Worm (Caenorhabditis elegans) whole organism, L3 larva: ENCODE measurements around the gene T13C2.2.
A peak's percentile ranks its signal among the peaks of the same experiment; 100 is the strongest.

Experiments
- R02D3.7 ChIP-seq: fragments of 150-350 bp; optimal IDR thresholded peaks from 2 replicates; lab custom pipeline; 2014; ENCODE audit warnings: missing biosample characterization, missing genetic modification characterization
- ZK546.5 ChIP-seq: sonication (generic microtip); optimal IDR thresholded peaks from 2 replicates; lab custom pipeline; 2017; ENCODE audit warnings: missing biosample characterization, missing genetic modification characterization
- ama-1 ChIP-seq: fragments of 150-350 bp; optimal IDR thresholded peaks from 2 replicates; lab custom pipeline; 2018
- ceh-16 ChIP-seq: sonication (generic microtip); optimal IDR thresholded peaks from 2 replicates; lab custom pipeline; 2017; ENCODE audit warnings: missing biosample characterization, missing genetic modification characterization
- ceh-28 ChIP-seq: fragments of 150-350 bp; optimal IDR thresholded peaks from 2 replicates; lab custom pipeline; 2014; ENCODE audit warnings: missing biosample characterization, missing genetic modification reagents, missing genetic modification characterization
- ceh-82 ChIP-seq: fragments of 150-350 bp; optimal IDR thresholded peaks from 2 replicates; lab custom pipeline; 2014; ENCODE audit warnings: missing biosample characterization, missing genetic modification characterization
- ceh-9 ChIP-seq: sonication (generic microtip); optimal IDR thresholded peaks from 2 replicates; lab custom pipeline; 2018; ENCODE audit warnings: missing biosample characterization, missing genetic modification characterization
- daf-12 ChIP-seq: fragments of 150-350 bp; optimal IDR thresholded peaks from 2 replicates; lab custom pipeline; 2014; ENCODE audit warnings: missing biosample characterization, missing genetic modification reagents, missing genetic modification characterization
- egl-27 ChIP-seq: sonication (generic microtip); optimal IDR thresholded peaks from 4 replicates; lab custom pipeline; 2017; ENCODE audit warnings: missing biosample characterization, missing genetic modification reagents, missing genetic modification characterization
- egl-5 ChIP-seq: fragments of 150-350 bp; optimal IDR thresholded peaks from 2 replicates; lab custom pipeline; 2017; ENCODE audit warnings: missing biosample characterization, missing genetic modification reagents, missing genetic modification characterization, inconsistent platforms
- elt-1 ChIP-seq: fragments of 150-350 bp; optimal IDR thresholded peaks from 2 replicates; lab custom pipeline; 2014; ENCODE audit warnings: missing biosample characterization, missing genetic modification characterization
- elt-2 ChIP-seq: sonication (generic microtip); optimal IDR thresholded peaks from 2 replicates; lab custom pipeline; 2016; ENCODE audit warnings: missing genetic modification reagents, mild to moderate bottlenecking, missing genetic modification characterization, missing compliant biosample characterization
- elt-3 ChIP-seq, 3 experiments: fragments of 150-350 bp in 1 of 3; sonication (generic microtip) in 2 of 3; optimal IDR thresholded peaks; 2 replicates in 2 of 3; 4 replicates in 1 of 3; lab custom pipeline; 2014 to 2017; ENCODE audit warnings: missing biosample characterization in 3 of 3, missing genetic modification characterization in 3 of 3
- eor-1 ChIP-seq, 2 experiments: fragments of 150-350 bp; optimal IDR thresholded peaks; 2 replicates each; lab custom pipeline; 2014 to 2018; ENCODE audit warnings: missing biosample characterization in 2 of 2, missing genetic modification characterization in 2 of 2
- fkh-10 ChIP-seq: sonication (generic microtip); optimal IDR thresholded peaks from 2 replicates; lab custom pipeline; 2017; ENCODE audit warnings: missing biosample characterization, missing genetic modification reagents, missing genetic modification characterization
- fkh-2 ChIP-seq: fragments of 150-350 bp; optimal IDR thresholded peaks from 2 replicates; lab custom pipeline; 2014; ENCODE audit warnings: missing biosample characterization, missing genetic modification reagents, missing genetic modification characterization
- fos-1 ChIP-seq: fragments of 150-350 bp; optimal IDR thresholded peaks from 2 replicates; lab custom pipeline; 2014; ENCODE audit warnings: missing biosample characterization, missing genetic modification characterization
- hmg-11 ChIP-seq: sonication (generic microtip); optimal IDR thresholded peaks from 2 replicates; lab custom pipeline; 2016; ENCODE audit warnings: missing genetic modification characterization, missing compliant biosample characterization
- jun-1 ChIP-seq: fragments of 150-350 bp; optimal IDR thresholded peaks from 2 replicates; lab custom pipeline; 2014; ENCODE audit warnings: missing biosample characterization, missing genetic modification reagents, missing genetic modification characterization
- lin-15B ChIP-seq: fragments of 150-350 bp; optimal IDR thresholded peaks from 2 replicates; lab custom pipeline; 2014; ENCODE audit warnings: missing biosample characterization, missing genetic modification characterization
- lin-39 ChIP-seq: fragments of 150-350 bp; optimal IDR thresholded peaks from 2 replicates; lab custom pipeline; 2018; ENCODE audit warnings: missing biosample characterization, missing genetic modification reagents, missing genetic modification characterization
- lsy-12 ChIP-seq: sonication (generic microtip); optimal IDR thresholded peaks from 2 replicates; lab custom pipeline; 2016; ENCODE audit warnings: mild to moderate bottlenecking, missing genetic modification characterization, missing compliant biosample characterization
- mdl-1 ChIP-seq: fragments of 150-350 bp; optimal IDR thresholded peaks from 2 replicates; lab custom pipeline; 2014; ENCODE audit warnings: missing biosample characterization, missing genetic modification characterization
- nfya-1 ChIP-seq: sonication (generic microtip); optimal IDR thresholded peaks from 2 replicates; lab custom pipeline; 2017; ENCODE audit warnings: missing genetic modification characterization, mild to moderate bottlenecking, missing compliant biosample characterization, antibody characterized with exemption, moderate library complexity; ENCODE audit not compliant: insufficient read depth
- nhr-11 ChIP-seq: fragments of 150-350 bp; optimal IDR thresholded peaks from 2 replicates; lab custom pipeline; 2014; ENCODE audit warnings: missing biosample characterization, missing genetic modification characterization
- nhr-12 ChIP-seq: fragments of 150-350 bp; optimal IDR thresholded peaks from 2 replicates; lab custom pipeline; 2014; ENCODE audit warnings: missing biosample characterization, missing genetic modification characterization
- nhr-23 ChIP-seq: fragments of 150-350 bp; optimal IDR thresholded peaks from 2 replicates; lab custom pipeline; 2014; ENCODE audit warnings: missing biosample characterization, missing genetic modification reagents, missing genetic modification characterization
- nhr-237 ChIP-seq: fragments of 150-350 bp; optimal IDR thresholded peaks from 2 replicates; lab custom pipeline; 2014; ENCODE audit warnings: missing biosample characterization, missing genetic modification characterization
- nhr-25 ChIP-seq: sonication (generic microtip); optimal IDR thresholded peaks from 2 replicates; lab custom pipeline; 2017; ENCODE audit warnings: missing biosample characterization, missing genetic modification characterization
- nhr-28 ChIP-seq: fragments of 150-350 bp; optimal IDR thresholded peaks from 2 replicates; lab custom pipeline; 2014; ENCODE audit warnings: missing biosample characterization, missing genetic modification characterization
- nhr-43 ChIP-seq: sonication (generic microtip); optimal IDR thresholded peaks from 2 replicates; lab custom pipeline; 2016; ENCODE audit warnings: mild to moderate bottlenecking, missing genetic modification characterization, missing compliant biosample characterization; ENCODE audit not compliant: poor library complexity, severe bottlenecking
- nhr-67 ChIP-seq: fragments of 150-350 bp; optimal IDR thresholded peaks from 2 replicates; lab custom pipeline; 2014; ENCODE audit warnings: missing biosample characterization, missing genetic modification characterization
- nhr-77 ChIP-seq: fragments of 150-350 bp; optimal IDR thresholded peaks from 2 replicates; lab custom pipeline; 2014; ENCODE audit warnings: missing biosample characterization, missing genetic modification characterization
- pha-4 ChIP-seq: fragments of 150-350 bp; optimal IDR thresholded peaks from 2 replicates; lab custom pipeline; 2014; ENCODE audit warnings: missing biosample characterization, missing genetic modification reagents, missing genetic modification characterization
- pqm-1 ChIP-seq: fragments of 150-350 bp; optimal IDR thresholded peaks from 2 replicates; lab custom pipeline; 2017; ENCODE audit warnings: missing biosample characterization, missing genetic modification characterization, inconsistent platforms
- sea-2 ChIP-seq: fragments of 150-350 bp; sonication (generic microtip); optimal IDR thresholded peaks from 4 replicates; lab custom pipeline; 2014; ENCODE audit warnings: missing biosample characterization, missing genetic modification reagents, missing genetic modification characterization
- skn-1 ChIP-seq: fragments of 150-350 bp; optimal IDR thresholded peaks from 2 replicates; lab custom pipeline; 2014; ENCODE audit warnings: missing biosample characterization, missing genetic modification characterization
- snpc-4 ChIP-seq: fragments of 150-350 bp; optimal IDR thresholded peaks from 2 replicates; lab custom pipeline; 2014; ENCODE audit warnings: missing biosample characterization, missing genetic modification characterization
- tbx-2 ChIP-seq: sonication (generic microtip); optimal IDR thresholded peaks from 2 replicates; lab custom pipeline; 2016; ENCODE audit warnings: mild to moderate bottlenecking, missing genetic modification characterization, missing compliant biosample characterization
- unc-39 ChIP-seq: sonication (generic microtip); optimal IDR thresholded peaks from 4 replicates; lab custom pipeline; 2017; ENCODE audit warnings: missing biosample characterization, missing genetic modification characterization
- unc-62 ChIP-seq: fragments of 150-350 bp; sonication (generic microtip); optimal IDR thresholded peaks from 4 replicates; lab custom pipeline; 2014; ENCODE audit warnings: missing biosample characterization, missing genetic modification reagents, missing genetic modification characterization
- ztf-11 ChIP-seq: fragments of 150-350 bp; optimal IDR thresholded peaks from 2 replicates; lab custom pipeline; 2014; ENCODE audit warnings: missing biosample characterization, missing genetic modification characterization
- ztf-4 ChIP-seq: fragments of 150-350 bp; optimal IDR thresholded peaks from 2 replicates; lab custom pipeline; 2014; ENCODE audit warnings: missing biosample characterization, missing genetic modification characterization

Gene T13C2.2

DNA sequence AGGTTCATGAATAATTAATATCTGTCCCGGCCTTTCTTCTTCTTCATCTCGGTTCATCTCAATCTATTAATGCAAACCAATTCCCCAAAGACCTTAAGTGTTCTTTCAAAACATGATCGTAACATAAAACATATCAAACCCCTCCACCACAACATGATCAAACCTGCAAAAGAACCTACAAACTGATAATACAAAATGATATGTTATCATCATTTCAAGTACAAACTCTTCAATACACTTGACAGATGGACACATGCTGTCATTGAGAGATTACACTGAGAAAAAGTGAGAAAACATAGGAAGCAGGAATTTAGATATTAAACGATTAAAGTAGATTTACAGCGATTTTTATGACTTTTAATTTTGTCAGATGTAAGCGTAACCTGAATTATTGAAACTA, 32.5 kb downstream of the T13C2.2 start:
- TF ChIP-seq unc-62 (GFP tag; lab: Kevin White, UChicago) (peak; percentile 69), nhr-25 (tag; lab: Kevin White, UChicago) (peak; percentile 12), elt-1 (no peak), fos-1 (no peak), sea-2 (GFP tag; lab: Kevin White, UChicago) (no peak), unc-39 (tag; lab: Kevin White, UChicago) (no peak), R02D3.7 (no peak), nhr-77 (tag; lab: Kevin White, UChicago) (no peak), fkh-10 (GFP tag; lab: Kevin White, UChicago) (no peak), ztf-4 (no peak), pqm-1 (peak; percentile 79), elt-2 (peak; percentile 87), lsy-12 (tag; lab: Kevin White, UChicago) (no peak), ZK546.5 (tag; lab: Kevin White, UChicago) (no peak), skn-1 (tag; lab: Kevin White, UChicago) (no peak)

DNA sequence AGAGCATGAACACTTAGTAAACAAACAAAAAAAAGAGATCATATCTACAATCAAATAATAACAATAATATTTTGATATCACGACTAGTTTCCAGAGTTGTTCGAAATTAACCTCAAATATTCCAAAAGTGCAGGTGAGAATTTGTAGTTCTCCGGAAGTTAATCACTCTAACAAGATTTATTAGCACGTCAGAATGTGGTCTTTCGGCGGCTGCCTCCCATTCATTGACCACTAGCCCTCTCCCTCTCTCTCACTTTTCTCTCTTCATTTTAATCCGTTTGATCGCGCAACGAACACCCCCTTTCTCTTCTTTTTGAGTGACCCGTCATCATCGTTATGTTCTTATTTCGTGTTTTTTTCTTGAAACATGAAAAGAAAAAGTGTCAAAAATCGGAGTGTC, 33.7 kb downstream of the T13C2.2 start:
- TF ChIP-seq nhr-67 (tag; lab: Kevin White, UChicago) = no peak
- TF ChIP-seq nhr-23 (tag; lab: Kevin White, UChicago) = peak; percentile 53
- TF ChIP-seq unc-62 (GFP tag; lab: Kevin White, UChicago) = peak; percentile 91
- TF ChIP-seq nhr-25 (tag; lab: Kevin White, UChicago) = peak; percentile 38
- TF ChIP-seq nhr-28 (tag; lab: Kevin White, UChicago) = no peak
- no peak for TF ChIP-seq fkh-10 (GFP tag; lab: Kevin White, UChicago)
- no peak for TF ChIP-seq ceh-9 (tag; lab: Kevin White, UChicago)
- TF ChIP-seq snpc-4 (tag; lab: Kevin White, UChicago) = no peak
- no peak for TF ChIP-seq ama-1 (lab: Kevin White, UChicago)
- TF ChIP-seq pha-4 (tag; lab: Kevin White, UChicago) = no peak
- peak; percentile 45 for TF ChIP-seq egl-5
- peak; percentile 27 for TF ChIP-seq nfya-1 (tag; lab: Kevin White, UChicago)
- TF ChIP-seq lin-39 (tag; lab: Kevin White, UChicago) = peak; percentile 63
- no peak for TF ChIP-seq ZK546.5 (tag; lab: Kevin White, UChicago)
- peak; percentile 63 for TF ChIP-seq nhr-43 (tag; lab: Kevin White, UChicago)
- no peak for TF ChIP-seq pqm-1

ce11 chrII:6826726-6827125, 34.7 kb downstream of the T13C2.2 start:
- TF ChIP-seq ceh-28 (no peak), ceh-16 (tag; lab: Kevin White, UChicago) (no peak), nhr-25 (tag; lab: Kevin White, UChicago) (peak; percentile 37), elt-1 (no peak), R02D3.7 (no peak), hmg-11 (tag; lab: Kevin White, UChicago) (no peak), pqm-1 (no peak), nfya-1 (tag; lab: Kevin White, UChicago) (peak; percentile 61), ceh-9 (tag; lab: Kevin White, UChicago) (no peak), nhr-12 (tag; lab: Kevin White, UChicago) (no peak), unc-62 (GFP tag; lab: Kevin White, UChicago) (peak; percentile 55), nhr-43 (tag; lab: Kevin White, UChicago) (no peak), tbx-2 (no peak), pha-4 (tag; lab: Kevin White, UChicago) (peak; percentile 55), lin-15B (tag; lab: Kevin White, UChicago) (no peak), jun-1 (tag; lab: Kevin White, UChicago) (peak; percentile 38), daf-12 (tag; lab: Kevin White, UChicago) (no peak), elt-2 (peak; percentile 81), unc-39 (tag; lab: Kevin White, UChicago) (no peak), elt-3 (tag; optimal IDR thresholded peaks at IDR 0.05; lab: Kevin White, UChicago) (no peak)

DNA sequence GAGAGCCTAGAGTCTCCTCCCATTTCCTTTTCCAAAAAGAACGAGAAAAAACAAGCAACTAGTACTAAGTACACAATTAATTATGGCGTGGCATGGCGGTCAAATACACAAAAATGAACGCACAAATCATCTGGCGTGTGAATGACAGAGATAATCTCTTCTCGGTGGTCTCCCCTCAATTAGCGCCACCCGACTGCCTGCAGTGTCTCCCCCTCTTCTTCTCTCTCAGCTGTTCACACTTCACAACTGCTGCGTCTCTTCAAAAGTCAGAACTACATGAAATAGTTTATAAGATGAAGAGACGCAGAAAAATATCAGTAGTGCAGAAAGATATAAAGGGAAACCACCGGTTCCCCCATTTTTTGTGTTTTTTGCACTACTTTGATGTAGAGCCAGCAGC, 35.4 kb downstream of the T13C2.2 start:
- no peak for TF ChIP-seq nhr-28 (tag; lab: Kevin White, UChicago)
- no peak for TF ChIP-seq ceh-28
- no peak for TF ChIP-seq ztf-4
- no peak for TF ChIP-seq ama-1 (lab: Kevin White, UChicago)
- peak; percentile 52 for TF ChIP-seq egl-27 (tag; lab: Kevin White, UChicago)
- no peak for TF ChIP-seq fkh-2 (tag; lab: Kevin White, UChicago)
- no peak for TF ChIP-seq ztf-11 (tag; lab: Kevin White, UChicago)
- peak; percentile 43 for TF ChIP-seq nhr-43 (tag; lab: Kevin White, UChicago)
- TF ChIP-seq nhr-67 (tag; lab: Kevin White, UChicago) = no peak
- no peak for TF ChIP-seq ceh-16 (tag; lab: Kevin White, UChicago)
- TF ChIP-seq elt-2 = peak; percentile 34
- no peak for TF ChIP-seq nhr-11 (tag; lab: Kevin White, UChicago)
- TF ChIP-seq unc-62 (GFP tag; lab: Kevin White, UChicago) = peak; percentile 35
- TF ChIP-seq elt-3 (tag; optimal IDR thresholded peaks at IDR 0.05; lab: Kevin White, UChicago) = peak in 1 of 3 experiments; percentile 34
- peak; percentile 54 for TF ChIP-seq pha-4 (tag; lab: Kevin White, UChicago)
- no peak for TF ChIP-seq pqm-1
- TF ChIP-seq nhr-12 (tag; lab: Kevin White, UChicago) = no peak
- peak; percentile 25 for TF ChIP-seq snpc-4 (tag; lab: Kevin White, UChicago)
- no peak for TF ChIP-seq ceh-82
- TF ChIP-seq jun-1 (tag; lab: Kevin White, UChicago) = peak; percentile 53
- TF ChIP-seq nhr-23 (tag; lab: Kevin White, UChicago) = peak; percentile 68
- no peak for TF ChIP-seq hmg-11 (tag; lab: Kevin White, UChicago)
- TF ChIP-seq unc-39 (tag; lab: Kevin White, UChicago) = no peak
- TF ChIP-seq elt-1 = peak; percentile 35
- peak; percentile 61 for TF ChIP-seq nfya-1 (tag; lab: Kevin White, UChicago)
- no peak for TF ChIP-seq mdl-1 (tag; lab: Kevin White, UChicago)
- no peak for TF ChIP-seq eor-1 (tag; optimal IDR thresholded peaks at IDR 0.05; lab: Kevin White, UChicago)
- TF ChIP-seq nhr-237 (tag; lab: Kevin White, UChicago) = no peak
